Fruit fly (Drosophila melanogaster): Measurements from ENCODE around the gene Pgm1.

Pgm1 gene

DNA sequence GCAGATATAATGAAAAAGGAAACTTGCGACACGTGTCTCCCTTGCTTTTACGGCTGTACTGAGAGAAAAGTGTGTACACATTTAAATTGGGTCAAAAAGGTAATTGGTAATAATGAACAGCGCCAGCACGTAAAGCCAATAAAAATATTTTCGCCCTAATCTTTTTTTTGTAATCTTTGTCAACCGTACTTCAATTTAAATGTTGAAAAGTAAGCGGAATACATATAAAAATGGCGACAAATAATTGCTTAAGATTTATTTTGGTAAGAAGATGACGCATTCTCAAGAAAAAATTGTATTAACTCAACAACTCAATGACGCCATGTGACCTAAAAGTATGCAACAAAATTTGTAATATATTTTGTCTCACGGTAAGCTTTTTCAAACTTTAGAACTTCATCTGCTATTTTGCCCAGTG lies 19.5 kb upstream of the Pgm1 start:
- no peak for TF ChIP-seq psq (optimal IDR thresholded peaks at IDR 0.05)
- TF ChIP-seq insv (optimal IDR thresholded peaks at IDR 0.05) = no peak
- TF ChIP-seq h (optimal IDR thresholded peaks at IDR 0.05) = no peak
- no peak for TF ChIP-seq Sin3A (optimal IDR thresholded peaks at IDR 0.05)
- no peak for TF ChIP-seq Myc (optimal IDR thresholded peaks at IDR 0.05)
- TF ChIP-seq ttk (optimal IDR thresholded peaks at IDR 0.05) = no peak

DNA sequence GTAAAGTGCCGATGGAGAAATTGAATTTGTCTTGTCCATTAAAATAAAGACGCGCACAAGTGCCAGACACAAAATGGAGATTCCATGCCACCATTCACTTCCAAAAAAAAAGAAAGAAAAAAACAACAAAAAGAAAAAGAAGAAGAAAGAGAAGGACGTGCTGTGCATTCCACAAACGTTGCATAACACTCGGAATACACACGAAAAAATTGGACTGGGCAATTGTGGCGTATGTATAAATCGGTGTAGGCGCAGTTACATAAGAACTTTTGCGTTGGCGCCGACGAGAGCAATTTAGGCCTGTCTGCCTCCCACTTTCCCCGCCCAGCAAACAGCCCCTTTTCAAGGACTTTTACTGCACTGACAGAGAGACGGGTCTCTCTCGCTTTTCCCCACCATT lies 19.0 kb upstream of the Pgm1 start:
- TF ChIP-seq h (optimal IDR thresholded peaks at IDR 0.05) = no peak
- TF ChIP-seq Myc (optimal IDR thresholded peaks at IDR 0.05) = no peak
- no peak for TF ChIP-seq Sin3A (optimal IDR thresholded peaks at IDR 0.05)
- TF ChIP-seq insv (optimal IDR thresholded peaks at IDR 0.05) = no peak
- no peak for TF ChIP-seq ttk (optimal IDR thresholded peaks at IDR 0.05)
- no peak for TF ChIP-seq psq (optimal IDR thresholded peaks at IDR 0.05)

DNA sequence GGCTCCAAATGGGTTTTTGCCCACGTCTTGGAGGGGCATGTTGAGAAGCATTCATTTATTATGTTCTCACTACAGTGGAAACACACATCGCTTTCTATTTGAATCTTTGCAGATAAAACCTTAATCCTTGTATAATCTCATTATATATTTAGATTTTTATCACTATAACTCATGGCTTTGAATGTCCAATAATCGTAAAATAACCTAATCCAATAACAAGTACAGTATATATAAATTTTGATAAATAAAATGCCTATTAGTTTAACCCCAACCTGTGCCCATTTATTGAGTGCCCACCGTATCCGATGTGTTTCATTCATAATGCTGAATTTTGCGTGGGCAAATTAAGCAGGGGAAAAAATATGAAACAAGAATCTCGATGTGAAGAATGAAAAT lies 18.2 kb upstream of the Pgm1 start:
- TF ChIP-seq psq (optimal IDR thresholded peaks at IDR 0.05) (no peak), insv (optimal IDR thresholded peaks at IDR 0.05) (no peak), Myc (optimal IDR thresholded peaks at IDR 0.05) (no peak)

DNA sequence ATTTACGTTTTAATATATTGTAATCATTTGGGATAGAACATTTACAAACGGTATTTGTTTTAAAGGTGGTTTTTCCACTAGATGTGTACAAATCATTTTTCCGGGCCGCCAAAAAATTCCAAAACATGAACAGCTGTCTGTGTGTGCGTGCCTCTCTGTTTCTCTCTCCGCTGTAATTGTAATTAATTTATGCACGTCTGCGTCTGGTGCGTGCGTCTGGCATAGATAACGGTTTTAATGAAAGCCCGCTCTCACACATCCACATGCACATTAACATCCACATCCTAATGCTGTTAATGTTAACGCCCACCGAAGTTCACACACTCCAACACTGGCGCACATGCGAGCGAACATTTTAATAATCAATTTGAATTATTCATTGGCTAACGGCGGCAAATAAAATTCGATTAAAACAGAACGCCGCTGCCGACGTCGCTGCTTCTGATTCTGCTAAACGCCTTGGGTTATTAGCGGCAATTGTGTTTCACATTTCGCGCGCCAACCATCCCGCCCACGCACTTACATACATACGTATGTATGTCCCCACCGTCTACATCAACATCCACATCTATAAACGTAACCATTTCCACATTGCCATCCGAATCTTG lies 17.7 kb upstream of the Pgm1 start:
- TF ChIP-seq h (optimal IDR thresholded peaks at IDR 0.05) (no peak), Sin3A (optimal IDR thresholded peaks at IDR 0.05) (no peak), Myc (optimal IDR thresholded peaks at IDR 0.05) (no peak)

DNA sequence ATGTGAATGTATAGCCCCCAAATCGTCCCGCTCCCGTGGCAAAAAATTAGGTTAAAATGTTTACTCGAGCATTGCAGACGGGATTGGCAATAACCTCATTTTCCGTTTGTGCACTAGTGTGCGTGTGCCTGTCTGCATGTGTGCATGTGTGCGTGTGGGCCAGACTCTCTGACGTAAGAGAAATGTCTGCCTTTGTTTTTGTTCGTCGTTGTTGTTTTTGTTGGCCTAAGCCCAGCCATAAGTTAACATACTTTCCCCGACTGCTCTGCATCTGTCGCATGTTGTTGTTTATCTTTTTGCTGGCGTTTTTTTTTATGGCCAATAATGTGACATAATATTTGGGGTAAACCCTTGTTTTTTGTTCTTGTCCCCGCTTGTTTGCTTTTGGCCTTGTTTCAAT lies 17.0 kb upstream of the Pgm1 start:
- TF ChIP-seq h (optimal IDR thresholded peaks at IDR 0.05) (no peak), Myc (optimal IDR thresholded peaks at IDR 0.05) (no peak), psq (optimal IDR thresholded peaks at IDR 0.05) (no peak), ttk (optimal IDR thresholded peaks at IDR 0.05) (no peak), Sin3A (optimal IDR thresholded peaks at IDR 0.05) (no peak), insv (optimal IDR thresholded peaks at IDR 0.05) (no peak)

- TF ChIP-seq ttk (optimal IDR thresholded peaks at IDR 0.05) (no peak), Myc (optimal IDR thresholded peaks at IDR 0.05) (no peak), Sin3A (optimal IDR thresholded peaks at IDR 0.05) (no peak), psq (optimal IDR thresholded peaks at IDR 0.05) (no peak), insv (optimal IDR thresholded peaks at IDR 0.05) (no peak), h (optimal IDR thresholded peaks at IDR 0.05) (no peak)
These were observed 15.6 kb upstream of the Pgm1 start, which contains the start of gene CG32152 for dm6 chr3L:16143685-16144539. TSS of gene CG32152 (minus strand) at chr3L:16144036.

- no peak for TF ChIP-seq insv (optimal IDR thresholded peaks at IDR 0.05)
- no peak for TF ChIP-seq psq (optimal IDR thresholded peaks at IDR 0.05)
- TF ChIP-seq Myc (optimal IDR thresholded peaks at IDR 0.05) = no peak
- TF ChIP-seq h (optimal IDR thresholded peaks at IDR 0.05) = no peak
- TF ChIP-seq ttk (optimal IDR thresholded peaks at IDR 0.05) = no peak
- no peak for TF ChIP-seq Sin3A (optimal IDR thresholded peaks at IDR 0.05)
These were observed 13.2 kb upstream of the Pgm1 start for dm6 chr3L:16141556-16141955.

DNA sequence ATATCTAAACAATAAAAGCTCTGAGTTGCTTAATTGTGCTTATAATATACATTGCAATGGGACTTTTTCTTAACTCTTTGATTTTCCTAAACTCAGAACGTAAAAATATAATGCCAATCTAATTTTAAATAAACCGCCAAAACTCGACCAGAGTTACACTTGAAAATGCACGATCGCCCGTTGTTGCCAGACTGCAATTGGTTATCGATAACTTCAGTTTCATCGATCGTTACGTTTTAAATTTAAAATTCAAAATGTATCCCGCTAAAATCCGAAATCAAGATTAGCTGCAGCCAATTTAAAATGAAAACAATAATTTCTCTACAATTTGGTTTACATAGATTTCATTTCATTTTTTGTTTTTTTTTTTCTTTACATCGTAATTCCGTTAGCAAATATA lies 10.8 kb upstream of the Pgm1 start:
- TF ChIP-seq h (optimal IDR thresholded peaks at IDR 0.05) = no peak
- TF ChIP-seq insv (optimal IDR thresholded peaks at IDR 0.05) = no peak
- no peak for TF ChIP-seq Sin3A (optimal IDR thresholded peaks at IDR 0.05)
- TF ChIP-seq Myc (optimal IDR thresholded peaks at IDR 0.05) = no peak
- TF ChIP-seq psq (optimal IDR thresholded peaks at IDR 0.05) = no peak
- no peak for TF ChIP-seq ttk (optimal IDR thresholded peaks at IDR 0.05)

dm6 chr3L:16137779-16138178 lies 9.4 kb upstream of the Pgm1 start, which contains the start of gene CG5157:
TSS of gene CG5157 (minus strand) at chr3L:16137879.
- TF ChIP-seq Sin3A (optimal IDR thresholded peaks at IDR 0.05) = no peak
- TF ChIP-seq ttk (optimal IDR thresholded peaks at IDR 0.05) = no peak

dm6 chr3L:16136819-16137553 lies 8.7 kb upstream of the Pgm1 start:
- TF ChIP-seq Sin3A (optimal IDR thresholded peaks at IDR 0.05) (no peak), insv (optimal IDR thresholded peaks at IDR 0.05) (no peak), psq (optimal IDR thresholded peaks at IDR 0.05) (no peak), ttk (optimal IDR thresholded peaks at IDR 0.05) (no peak), h (optimal IDR thresholded peaks at IDR 0.05) (no peak)

DNA sequence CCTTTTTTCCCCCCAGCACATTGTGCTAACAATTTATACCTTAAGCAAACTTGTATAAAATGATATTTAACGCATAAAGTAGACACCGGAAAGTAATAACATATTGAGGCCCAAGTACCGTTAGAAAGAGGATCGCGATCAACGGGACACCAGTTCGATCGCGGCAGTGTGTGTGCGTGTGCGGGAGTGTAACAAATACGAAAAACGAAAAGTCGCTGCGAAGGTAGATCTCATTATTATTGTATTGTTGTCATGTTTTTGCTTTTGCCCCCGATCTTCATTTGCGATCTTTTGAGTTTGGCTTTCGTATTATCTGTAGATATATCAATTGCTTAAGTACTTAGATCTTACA lies 3.7 kb upstream of the Pgm1 start:
- TF ChIP-seq Myc (optimal IDR thresholded peaks at IDR 0.05) (no peak), Sin3A (optimal IDR thresholded peaks at IDR 0.05) (no peak), psq (optimal IDR thresholded peaks at IDR 0.05) (no peak), h (optimal IDR thresholded peaks at IDR 0.05) (no peak), insv (optimal IDR thresholded peaks at IDR 0.05) (no peak), ttk (optimal IDR thresholded peaks at IDR 0.05) (no peak)

DNA sequence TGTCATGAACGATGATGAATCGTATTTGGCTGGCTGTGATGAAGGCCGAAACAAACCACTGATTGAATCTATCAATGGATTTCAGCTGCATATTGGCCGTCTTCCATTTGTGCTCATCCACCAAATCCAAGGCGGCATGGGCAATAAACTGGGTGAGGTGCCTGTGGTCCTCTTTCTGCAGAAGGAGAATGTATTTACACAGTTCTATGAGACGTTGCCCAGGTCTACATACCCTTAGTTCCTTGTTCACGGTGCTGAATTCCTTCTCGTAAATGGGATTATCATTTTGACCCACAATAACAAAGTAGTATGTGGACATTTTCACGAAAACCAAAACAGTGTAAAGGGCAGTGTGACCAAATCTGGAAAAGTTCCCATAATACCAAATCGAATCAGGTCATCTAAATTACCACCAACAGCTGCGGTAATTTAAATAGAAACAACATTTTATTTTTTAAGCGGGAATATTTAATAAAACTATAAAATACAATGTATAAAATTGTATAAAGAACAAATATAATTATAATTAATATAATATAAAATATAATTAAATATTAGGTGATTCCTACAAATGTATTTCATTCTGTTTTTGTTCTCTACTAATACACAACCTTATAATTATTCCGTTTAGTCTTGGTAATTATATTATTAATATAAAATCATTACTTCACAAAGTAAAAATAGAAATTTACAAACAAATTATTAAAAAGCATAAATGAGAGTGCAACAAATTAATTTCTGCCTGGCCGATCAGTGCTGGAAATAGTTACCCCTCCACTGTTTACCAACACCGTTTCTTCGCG lies 3.1 kb upstream of the Pgm1 start, which contains the start of the genes Trs20 and elg1:
TSS of gene Trs20 (minus strand) at position 369 of the 803 bp plus-strand sequence.
TSS of gene elg1 (plus strand) at position 765 of the 803 bp plus-strand sequence.
- TF ChIP-seq ttk (optimal IDR thresholded peaks at IDR 0.05) (no peak), Sin3A (optimal IDR thresholded peaks at IDR 0.05) (no peak), h (optimal IDR thresholded peaks at IDR 0.05) (no peak), Myc (optimal IDR thresholded peaks at IDR 0.05) (no peak), insv (optimal IDR thresholded peaks at IDR 0.05) (no peak), psq (optimal IDR thresholded peaks at IDR 0.05) (no peak)
